Worm (Caenorhabditis elegans): ENCODE results near the gene scl-19.

The scl-19 gene

ce11 chrV:18771804-18772386, 40.1 kb downstream of the scl-19 start:
- TF ChIP-seq nfya-1 (tag; optimal IDR thresholded peaks at IDR 0.05; ENCODE audit: borderline replicate concordance, insufficient read depth) (no peak), hrde-1 (tag; optimal IDR thresholded peaks at IDR 0.05; ENCODE audit: borderline replicate concordance) (no peak), Y53G8AR.9 (GFP tag; conservative IDR thresholded peaks at IDR 0.05) (no peak), ztf-22 (GFP tag; optimal IDR thresholded peaks at IDR 0.05) (no peak), madf-6 (GFP tag; IDR thresholded peaks at IDR 0.05) (no peak), snpc-1.1 (tag; optimal IDR thresholded peaks at IDR 0.05; ENCODE audit: insufficient read depth) (no peak), F10E7.11 (tag; optimal IDR thresholded peaks at IDR 0.05) (no peak), fkh-3 (tag; optimal IDR thresholded peaks at IDR 0.05) (no peak), T26A5.8 (tag; optimal IDR thresholded peaks at IDR 0.05) (no peak), nhr-80 (tag; optimal IDR thresholded peaks at IDR 0.05) (no peak), B0261.1 (tag; optimal IDR thresholded peaks at IDR 0.05) (no peak), F22D6.2 (tag; optimal IDR thresholded peaks at IDR 0.05) (no peak), egl-44 (GFP tag; IDR thresholded peaks at IDR 0.05) (no peak), dpff-1 (tag; optimal IDR thresholded peaks at IDR 0.05) (no peak), egrh-3 (GFP tag; IDR thresholded peaks at IDR 0.05) (no peak), C06A6.2 (GFP tag; conservative IDR thresholded peaks at IDR 0.05) (no peak), C17E4.6 (GFP tag; IDR thresholded peaks at IDR 0.05) (no peak), F57C9.4 (tag; optimal IDR thresholded peaks at IDR 0.05) (no peak)

ce11 chrV:18772761-18773160, 41.0 kb downstream of the scl-19 start, which contains the start of gene clec-257:
Gene clec-257, plus strand, starts transcription at chrV:18773061.
- TF ChIP-seq lir-1 (GFP tag; conservative IDR thresholded peaks at IDR 0.05) (no peak), C06A6.2 (GFP tag; conservative IDR thresholded peaks at IDR 0.05) (no peak), madf-8 (GFP tag; conservative IDR thresholded peaks at IDR 0.05) (no peak), lin-40 (tag; optimal IDR thresholded peaks at IDR 0.05) (no peak), let-607 (tag; optimal IDR thresholded peaks at IDR 0.05) (no peak), hmg-1.2 (GFP tag; IDR thresholded peaks at IDR 0.05) (no peak), Y95B8A.8 (GFP tag; IDR thresholded peaks at IDR 0.05) (no peak), ekl-4 (GFP tag; IDR thresholded peaks at IDR 0.05) (no peak), unc-62 (GFP tag; optimal IDR thresholded peaks at IDR 0.05) (no peak), snpc-4 (GFP tag; optimal IDR thresholded peaks at IDR 0.05) (no peak), snpc-4 (tag; optimal IDR thresholded peaks at IDR 0.05) (no peak), lin-26 (GFP tag; IDR thresholded peaks at IDR 0.05) (no peak), egl-44 (GFP tag; IDR thresholded peaks at IDR 0.05) (no peak), F23B12.7 (tag; optimal IDR thresholded peaks at IDR 0.05; ENCODE audit: insufficient read depth) (no peak), nhr-90 (tag; optimal IDR thresholded peaks at IDR 0.05) (no peak)

ce11 chrV:18776245-18776737, 44.5 kb downstream of the scl-19 start, which contains the start of gene Y17D7B.4:
Gene Y17D7B.4, minus strand, starts transcription at chrV:18776687.
- no peak for TF ChIP-seq him-1 (tag; optimal IDR thresholded peaks at IDR 0.05)
- TF ChIP-seq lag-1 (GFP tag; IDR thresholded peaks at IDR 0.05) = no peak
- TF ChIP-seq mes-4 (tag; optimal IDR thresholded peaks at IDR 0.05) = no peak
- TF ChIP-seq F49E8.2 (tag; optimal IDR thresholded peaks at IDR 0.05; ENCODE audit: insufficient read depth) = no peak
- TF ChIP-seq zfh-2 (GFP tag; conservative IDR thresholded peaks at IDR 0.05) = no peak
- no peak for TF ChIP-seq egl-44 (GFP tag; IDR thresholded peaks at IDR 0.05)
- TF ChIP-seq athp-1 (tag; optimal IDR thresholded peaks at IDR 0.05) = no peak
- no peak for TF ChIP-seq K11D2.4 (GFP tag; IDR thresholded peaks at IDR 0.05)
- TF ChIP-seq zim-3 (tag; optimal IDR thresholded peaks at IDR 0.05) = no peak
- TF ChIP-seq nfya-1 (tag; optimal IDR thresholded peaks at IDR 0.05; ENCODE audit: borderline replicate concordance, insufficient read depth) = no peak
- TF ChIP-seq xnd-1 (tag; optimal IDR thresholded peaks at IDR 0.05) = no peak
- no peak for TF ChIP-seq F57A8.1 (GFP tag; optimal IDR thresholded peaks at IDR 0.05)
- no peak for TF ChIP-seq ets-4 (GFP tag; optimal IDR thresholded peaks at IDR 0.05)
- no peak for TF ChIP-seq B0019.2 (GFP tag; conservative IDR thresholded peaks at IDR 0.05)
- no peak for TF ChIP-seq T26A5.8 (tag; optimal IDR thresholded peaks at IDR 0.05)
- TF ChIP-seq attf-5 (GFP tag; optimal IDR thresholded peaks at IDR 0.05) = no peak
- TF ChIP-seq ccch-3 (GFP tag; optimal IDR thresholded peaks at IDR 0.05) = no peak
- no peak for TF ChIP-seq ztf-3 (GFP tag; optimal IDR thresholded peaks at IDR 0.05)
- no peak for TF ChIP-seq nhr-80 (tag; optimal IDR thresholded peaks at IDR 0.05)
